Fruit fly (Drosophila melanogaster) S2 (cell line): Measurements from ENCODE around the gene CG11977.

Experiments used
- CG8478 ChIP-seq: fragments of >200 bp; optimal IDR thresholded peaks from 2 replicates; lab custom pipeline; 2018
- CTCF ChIP-seq, 2 experiments: fragments of >200 bp; optimal IDR thresholded peaks; 2 replicates each; lab custom pipeline; 2018

dm6 chr3R:8992928-8993579 is 4.4 kb upstream of the CG11977 start, which contains the start of gene CG11975:
- no peak for TF ChIP-seq CG8478 (lab: Kevin White, UChicago)
- TF ChIP-seq CTCF (optimal IDR thresholded peaks at IDR 0.05; lab: Kevin White, UChicago): peak in 1 of 2 experiments; percentile 14
